Worm (Caenorhabditis elegans): ENCODE measurements around the gene C38C3.4.

- no peak for TF ChIP-seq F13H6.1 (tag; optimal IDR thresholded peaks at IDR 0.05)
- no peak for TF ChIP-seq zag-1 (tag; optimal IDR thresholded peaks at IDR 0.05)
Measured at ce11 chrV:1486031-1486430, 4.2 kb downstream of the C38C3.4 start.
